Worm (Caenorhabditis elegans) whole organism, midembryonic: ENCODE measurements around the gene srg-3.

Experiments
- T22C8.4 ChIP-seq: fragments of 200-800 bp; sonication (Bioruptor generic); IDR thresholded peaks from 2 replicates; pipeline ENCODE4 v1.3.6; 2022; ENCODE audit warnings: missing genetic modification characterization, missing compliant biosample characterization
- cog-1 ChIP-seq: sonication (generic microtip); optimal IDR thresholded peaks from 2 replicates; lab custom pipeline; 2016; ENCODE audit warnings: missing genetic modification characterization, missing compliant biosample characterization
- flt-1 ChIP-seq: fragments of 200-800 bp; sonication (Bioruptor generic); IDR thresholded peaks from 2 replicates; pipeline ENCODE4 v1.3.6; 2022; ENCODE audit warnings: missing genetic modification characterization, missing compliant biosample characterization
- klf-2 ChIP-seq: fragments of 200-800 bp; sonication (Bioruptor generic); conservative IDR thresholded peaks from 2 replicates; pipeline ENCODE4 v1.3.6; 2022; ENCODE audit warnings: missing genetic modification reagents, missing genetic modification characterization, missing compliant biosample characterization
- med-1 ChIP-seq: sonication (generic microtip); optimal IDR thresholded peaks from 2 replicates; lab custom pipeline; 2017; ENCODE audit warnings: missing genetic modification characterization, mild to moderate bottlenecking, missing compliant biosample characterization, antibody characterized with exemption, missing genetic modification reagents; ENCODE audit not compliant: insufficient read depth
- ref-1 ChIP-seq: fragments of 200-800 bp; sonication (Bioruptor generic); conservative IDR thresholded peaks from 2 replicates; pipeline ENCODE4 v1.3.6; 2022; ENCODE audit warnings: missing genetic modification reagents, missing genetic modification characterization, missing compliant biosample characterization
- tab-1 ChIP-seq: fragments of 200-800 bp; sonication (Bioruptor generic); IDR thresholded peaks from 2 replicates; pipeline ENCODE4 v1.3.6; 2022; ENCODE audit warnings: missing genetic modification characterization, missing compliant biosample characterization
- ztf-23 ChIP-seq: fragments of 200-800 bp; sonication (Bioruptor generic); IDR thresholded peaks from 2 replicates; pipeline ENCODE4 v1.3.6; 2022; ENCODE audit warnings: missing genetic modification reagents, missing genetic modification characterization, missing compliant biosample characterization
- ztf-29 ChIP-seq: fragments of 200-800 bp; sonication (Bioruptor generic); IDR thresholded peaks from 2 replicates; pipeline ENCODE4 v1.3.6; 2022; ENCODE audit warnings: missing genetic modification reagents, missing genetic modification characterization, missing compliant biosample characterization

The srg-3 gene

ce11 chrIII:6256675-6257074 is 13.5 kb downstream of the srg-3 start, which contains the start of gene srg-9:
Gene srg-9 (minus strand): TSS chrIII:6256775.
- TF ChIP-seq ref-1: no peak
- TF ChIP-seq cog-1 (tag; lab: Kevin White, UChicago): no peak
- no peak for TF ChIP-seq ztf-23 (GFP tag; lab: Robert Waterston, UW)
- TF ChIP-seq tab-1 (GFP tag; lab: Robert Waterston, UW): no peak
- TF ChIP-seq flt-1 (GFP tag; lab: Robert Waterston, UW): no peak
- no peak for TF ChIP-seq med-1 (GFP tag; lab: Kevin White, UChicago)
- TF ChIP-seq ztf-29 (GFP tag; lab: Robert Waterston, UW): no peak
- no peak for TF ChIP-seq T22C8.4 (GFP tag; lab: Robert Waterston, UW)
- TF ChIP-seq klf-2 (GFP tag; lab: Robert Waterston, UW): no peak

ce11 chrIII:6254737-6255136 is 15.4 kb downstream of the srg-3 start, which contains the start of gene srg-8:
Gene srg-8 (minus strand): TSS chrIII:6254837.
- no peak for TF ChIP-seq ref-1
- no peak for TF ChIP-seq cog-1 (tag; lab: Kevin White, UChicago)
- no peak for TF ChIP-seq flt-1 (GFP tag; lab: Robert Waterston, UW)
- TF ChIP-seq ztf-29 (GFP tag; lab: Robert Waterston, UW): no peak
- TF ChIP-seq tab-1 (GFP tag; lab: Robert Waterston, UW): no peak
- TF ChIP-seq ztf-23 (GFP tag; lab: Robert Waterston, UW): no peak
- TF ChIP-seq klf-2 (GFP tag; lab: Robert Waterston, UW): no peak
- no peak for TF ChIP-seq med-1 (GFP tag; lab: Kevin White, UChicago)
- no peak for TF ChIP-seq T22C8.4 (GFP tag; lab: Robert Waterston, UW)

ce11 chrIII:6251511-6251910 is 18.7 kb downstream of the srg-3 start, which contains the start of gene amdh-1:
Gene amdh-1 (plus strand): TSS chrIII:6251811.
- no peak for TF ChIP-seq ztf-23 (GFP tag; lab: Robert Waterston, UW)
- no peak for TF ChIP-seq ztf-29 (GFP tag; lab: Robert Waterston, UW)
- TF ChIP-seq T22C8.4 (GFP tag; lab: Robert Waterston, UW): no peak
- no peak for TF ChIP-seq ref-1
- no peak for TF ChIP-seq flt-1 (GFP tag; lab: Robert Waterston, UW)
- TF ChIP-seq cog-1 (tag; lab: Kevin White, UChicago): no peak
- no peak for TF ChIP-seq tab-1 (GFP tag; lab: Robert Waterston, UW)
- no peak for TF ChIP-seq med-1 (GFP tag; lab: Kevin White, UChicago)
- TF ChIP-seq klf-2 (GFP tag; lab: Robert Waterston, UW): no peak

DNA sequence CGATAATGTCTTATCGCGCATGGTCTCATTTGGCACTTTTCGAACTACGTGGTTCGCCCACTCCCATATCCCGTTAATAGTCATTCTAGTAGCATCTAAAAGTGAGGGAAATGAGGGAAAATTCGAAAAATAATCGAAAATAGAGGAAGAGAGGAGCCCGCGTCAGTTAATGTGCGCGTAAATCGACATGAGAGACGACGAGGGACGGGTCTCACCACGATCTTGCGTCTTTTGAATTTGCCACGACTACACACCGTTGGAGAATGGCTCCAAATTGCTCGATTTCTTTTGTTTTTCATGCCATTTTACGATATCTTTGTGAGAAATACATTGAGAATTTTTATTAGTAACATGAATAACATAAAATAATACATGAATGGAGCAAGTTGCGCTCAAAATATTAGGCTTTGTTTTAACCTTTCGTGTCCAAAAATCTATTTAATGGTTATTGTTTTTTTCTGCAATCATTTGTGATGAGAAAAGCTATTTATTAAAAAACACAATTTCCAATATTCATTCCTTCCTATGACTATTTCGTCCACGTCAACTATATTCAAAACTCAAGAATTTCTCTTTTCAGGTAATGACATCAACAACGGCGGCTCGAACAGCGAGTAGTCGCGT is 22.0 kb downstream of the srg-3 start, which contains the start of the genes gen-1 and stt-3:
gen-1 (minus strand) TSS at position 95 of the 624 bp plus-strand sequence.
stt-3 (plus strand) TSS at position 574 of the 624 bp plus-strand sequence.
- TF ChIP-seq ref-1 (no peak), ztf-29 (GFP tag; lab: Robert Waterston, UW) (no peak), tab-1 (GFP tag; lab: Robert Waterston, UW) (no peak)

ce11 chrIII:6245728-6246127 is 24.4 kb downstream of the srg-3 start, which contains the start of gene bcas-2:
Gene bcas-2 (minus strand): TSS chrIII:6245828.
- TF ChIP-seq ztf-23 (GFP tag; lab: Robert Waterston, UW) (no peak), T22C8.4 (GFP tag; lab: Robert Waterston, UW) (no peak), ref-1 (no peak), med-1 (GFP tag; lab: Kevin White, UChicago) (no peak), ztf-29 (GFP tag; lab: Robert Waterston, UW) (no peak), cog-1 (tag; lab: Kevin White, UChicago) (no peak), flt-1 (GFP tag; lab: Robert Waterston, UW) (no peak), tab-1 (GFP tag; lab: Robert Waterston, UW) (no peak)

- TF ChIP-seq ztf-23 (GFP tag; lab: Robert Waterston, UW) (no peak), cog-1 (tag; lab: Kevin White, UChicago) (no peak), flt-1 (GFP tag; lab: Robert Waterston, UW) (no peak), ztf-29 (GFP tag; lab: Robert Waterston, UW) (no peak), ref-1 (no peak), T22C8.4 (GFP tag; lab: Robert Waterston, UW) (no peak), klf-2 (GFP tag; lab: Robert Waterston, UW) (no peak), med-1 (GFP tag; lab: Kevin White, UChicago) (no peak), tab-1 (GFP tag; lab: Robert Waterston, UW) (no peak)
Observed at ce11 chrIII:6240528-6240927, 29.6 kb downstream of the srg-3 start, which contains the start of gene T12A2.3. Gene T12A2.3 (plus strand): TSS chrIII:6240828.

DNA sequence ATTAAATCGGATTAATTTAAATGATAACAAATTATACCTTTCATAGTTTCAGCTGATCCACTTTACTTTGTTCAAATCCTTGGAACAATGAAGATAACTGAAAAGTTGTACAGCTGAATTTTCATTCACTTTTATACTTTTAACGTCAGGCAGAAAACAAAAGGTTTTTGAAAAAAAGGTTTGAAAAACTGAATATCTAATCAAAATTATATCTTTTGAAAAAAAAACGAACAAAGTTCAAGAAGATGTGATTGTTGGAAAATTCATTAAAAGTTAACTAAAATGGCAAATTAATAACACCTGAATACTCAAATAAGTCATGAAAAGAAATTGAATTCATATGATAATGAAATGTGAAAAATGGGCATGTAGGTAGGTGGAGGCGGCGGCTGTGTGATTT is 33.5 kb downstream of the srg-3 start, which contains the start of gene T12A2.21:
T12A2.21 (minus strand) TSS at position 101 of the 400 bp plus-strand sequence.
- TF ChIP-seq klf-2 (GFP tag; lab: Robert Waterston, UW) (no peak), tab-1 (GFP tag; lab: Robert Waterston, UW) (no peak), cog-1 (tag; lab: Kevin White, UChicago) (no peak), ztf-29 (GFP tag; lab: Robert Waterston, UW) (no peak), ref-1 (no peak), med-1 (GFP tag; lab: Kevin White, UChicago) (no peak), ztf-23 (GFP tag; lab: Robert Waterston, UW) (no peak), flt-1 (GFP tag; lab: Robert Waterston, UW) (no peak)

- TF ChIP-seq klf-2 (GFP tag; lab: Robert Waterston, UW) (no peak), flt-1 (GFP tag; lab: Robert Waterston, UW) (no peak), T22C8.4 (GFP tag; lab: Robert Waterston, UW) (no peak), ztf-23 (GFP tag; lab: Robert Waterston, UW) (no peak), tab-1 (GFP tag; lab: Robert Waterston, UW) (no peak), med-1 (GFP tag; lab: Kevin White, UChicago) (no peak), ref-1 (no peak), ztf-29 (GFP tag; lab: Robert Waterston, UW) (no peak)
Observed at ce11 chrIII:6231880-6232279, 38.3 kb downstream of the srg-3 start.

- TF ChIP-seq med-1 (GFP tag; lab: Kevin White, UChicago): no peak
Observed at ce11 chrIII:6230870-6231269, 39.3 kb downstream of the srg-3 start, which contains the start of gene esyt-2. Gene esyt-2 (minus strand): TSS chrIII:6230970.
